Worm (Caenorhabditis elegans): ENCODE results near the gene F55B11.6.
A peak's percentile ranks its signal among the peaks of the same experiment; 100 is the strongest.

F55B11.6 gene

DNA sequence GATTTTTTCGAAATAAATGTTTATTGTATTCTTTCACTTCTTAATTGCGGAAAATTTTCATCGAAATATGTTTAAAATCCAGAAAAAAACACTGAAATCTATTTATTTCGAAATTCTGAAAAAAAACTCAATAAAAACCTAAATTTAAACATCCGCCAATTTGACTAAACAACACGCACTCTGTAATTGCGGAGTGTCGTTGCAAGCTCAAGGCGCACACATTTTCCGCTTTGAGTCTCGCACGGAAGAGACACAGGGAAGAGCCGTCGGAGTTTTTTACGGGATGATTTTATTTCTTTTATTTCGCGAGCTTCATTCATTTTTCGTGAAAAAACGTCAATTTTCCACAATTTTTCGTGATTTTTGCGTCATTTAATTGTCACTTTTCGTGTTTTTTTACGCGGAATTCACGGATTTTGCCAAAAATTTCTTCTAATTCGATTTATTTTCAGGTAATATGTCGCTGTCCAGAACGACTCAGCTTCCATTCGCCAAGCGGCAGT is 47.1 kb upstream of the F55B11.6 start, which contains the start of gene dld-1 (continued):
- TF ChIP-seq attf-3 (GFP tag; conservative IDR thresholded peaks at IDR 0.05): peak; percentile 100
- TF ChIP-seq lin-35 (GFP tag; optimal IDR thresholded peaks at IDR 0.05): peak; percentile 46 to 98 (median 75)

DNA sequence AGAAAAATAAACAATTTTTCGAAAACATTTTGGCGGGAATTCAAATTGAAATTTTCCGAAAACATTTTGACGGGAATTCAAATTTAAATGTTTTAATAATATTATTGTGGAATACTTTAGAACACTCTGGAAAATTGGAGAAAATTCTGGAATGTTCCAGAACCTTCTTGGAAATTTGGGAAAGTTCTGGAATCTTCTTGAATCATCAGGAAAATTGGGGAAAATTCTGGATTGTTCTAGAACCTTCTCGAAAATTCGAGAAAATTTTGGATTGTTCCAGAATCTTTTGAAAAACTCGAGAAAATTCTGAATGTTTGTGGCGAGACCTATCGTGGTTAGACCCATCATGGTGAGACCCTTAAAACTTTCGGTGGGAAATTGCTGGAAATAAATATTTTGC is 44.3 kb upstream of the F55B11.6 start:
- TF ChIP-seq hsf-1 (GFP tag; IDR thresholded peaks at IDR 0.05): peak; percentile 90

DNA sequence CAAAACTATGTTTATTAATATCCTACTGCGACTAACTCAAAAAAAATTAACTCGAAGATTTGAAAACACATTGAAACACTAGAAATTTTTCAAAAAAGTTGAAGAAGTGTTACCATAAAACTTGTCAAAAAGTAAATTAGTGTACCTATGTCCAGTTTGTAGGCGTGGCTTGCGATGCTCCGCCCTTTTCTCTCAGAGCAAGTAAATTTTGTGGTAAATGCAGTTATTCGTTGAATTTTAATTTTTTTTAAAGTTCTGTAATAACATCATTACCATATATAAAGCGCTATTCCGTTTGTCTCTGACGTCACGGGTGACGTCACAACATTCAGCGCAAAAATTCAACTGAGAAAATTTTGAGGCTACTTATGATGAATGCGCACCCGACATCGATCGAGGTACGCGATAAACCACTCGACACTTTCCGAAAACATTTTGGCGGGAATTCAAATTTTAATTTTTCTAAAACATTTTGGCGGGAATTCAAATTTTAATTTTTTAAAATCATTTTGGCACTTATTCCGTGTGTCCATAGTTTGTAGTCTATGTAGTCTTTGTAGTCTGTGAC is 43.7 kb upstream of the F55B11.6 start:
- TF ChIP-seq F49E8.2 (tag; optimal IDR thresholded peaks at IDR 0.05; ENCODE audit: insufficient read depth) (peak; percentile 56), hsf-1 (GFP tag; IDR thresholded peaks at IDR 0.05) (0 out of 2 replicates have a peak, but pooled peaks have one; percentile 22), pbrm-1 (GFP tag; IDR thresholded peaks at IDR 0.05) (peak; percentile 92), madf-6 (GFP tag; IDR thresholded peaks at IDR 0.05) (peak; percentile 53), D2030.7 (GFP tag; IDR thresholded peaks at IDR 0.05) (peak; percentile 24; the same call in 1 of the 2 replicates), hmg-1.2 (GFP tag; IDR thresholded peaks at IDR 0.05) (peak; percentile 44), mcd-1 (GFP tag; IDR thresholded peaks at IDR 0.05) (0 out of 2 replicates have a peak, but pooled peaks have one; percentile 31), lin-54 (GFP tag; optimal IDR thresholded peaks at IDR 0.05) (peak; percentile 48), dox-1 (GFP tag; IDR thresholded peaks at IDR 0.05) (peak; percentile 44; the same call in 1 of the 2 replicates), attf-6 (GFP tag; IDR thresholded peaks at IDR 0.05) (peak; percentile 97), snpc-4 (GFP tag; optimal IDR thresholded peaks at IDR 0.05) (peak; percentile 55), snpc-4 (tag; optimal IDR thresholded peaks at IDR 0.05) (peak; percentile 52 to 91 (median 66)), snpc-1.1 (tag; optimal IDR thresholded peaks at IDR 0.05; ENCODE audit: insufficient read depth) (peak; percentile 11), tbp1 (GFP tag; optimal IDR thresholded peaks at IDR 0.05) (peak; percentile 33)

DNA sequence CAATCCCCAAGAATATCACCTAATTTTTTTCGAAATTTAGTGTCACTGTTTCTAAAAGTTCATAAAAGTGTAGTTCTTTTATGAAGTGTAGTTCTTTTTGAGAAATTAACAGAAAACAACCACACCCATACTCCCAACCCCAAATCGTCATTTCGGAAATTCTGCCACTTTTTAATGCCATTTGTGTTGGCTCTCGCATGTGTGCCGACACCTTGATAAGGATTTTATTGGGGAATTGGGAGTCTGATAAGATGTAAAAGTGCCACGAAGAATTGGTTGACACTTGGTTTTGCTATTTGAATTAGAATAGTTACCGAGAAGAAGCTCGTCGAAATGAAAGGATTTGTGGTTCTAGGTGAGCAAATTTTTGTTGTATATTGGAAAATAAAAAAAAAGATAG is 39.6 kb upstream of the F55B11.6 start, which contains the start of gene nspg-9:
Gene nspg-9, plus strand, starts transcription at position 234 of the 400 bp plus-strand sequence.
- TF ChIP-seq dox-1 (GFP tag; IDR thresholded peaks at IDR 0.05) (peak; percentile 70), nhr-80 (tag; optimal IDR thresholded peaks at IDR 0.05) (peak; percentile 83), snpc-4 (GFP tag; optimal IDR thresholded peaks at IDR 0.05) (no peak), snpc-4 (tag; optimal IDR thresholded peaks at IDR 0.05) (peak in 2 of 4 experiments; percentile 21 to 22), let-607 (tag; optimal IDR thresholded peaks at IDR 0.05) (peak in 1 of 2 experiments; percentile 65), hlh-26 (GFP tag; conservative IDR thresholded peaks at IDR 0.05) (no peak)

DNA sequence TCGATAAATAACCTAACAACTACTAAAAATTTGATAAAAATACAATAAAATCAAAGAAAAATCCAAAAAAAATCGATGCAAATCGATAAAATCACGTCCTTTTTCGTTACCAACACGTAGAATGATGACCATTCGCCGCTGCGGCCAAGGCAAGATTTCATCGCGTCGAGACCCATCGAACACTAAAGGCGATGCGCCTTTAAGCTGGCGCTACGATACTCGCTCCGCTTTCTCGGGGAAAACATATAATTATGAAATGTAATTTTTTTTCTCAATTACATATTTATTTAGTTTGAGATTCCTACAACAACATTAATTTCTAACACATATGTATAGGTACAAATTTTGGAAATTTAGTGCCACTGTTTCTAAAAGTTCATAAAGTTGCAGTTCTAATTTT is 38.1 kb upstream of the F55B11.6 start:
- TF ChIP-seq snpc-4 (GFP tag; optimal IDR thresholded peaks at IDR 0.05) (peak; percentile 13), snpc-4 (tag; optimal IDR thresholded peaks at IDR 0.05) (peak in 1 of 4 experiments; percentile 85), lsl-1 (GFP tag; optimal IDR thresholded peaks at IDR 0.05) (peak; percentile 16), xnd-1 (tag; optimal IDR thresholded peaks at IDR 0.05) (peak; percentile 65), attf-6 (GFP tag; IDR thresholded peaks at IDR 0.05) (peak; percentile 44; the same call in 1 of the 2 replicates), madf-8 (GFP tag; conservative IDR thresholded peaks at IDR 0.05) (0 out of 2 replicates have a peak, but pooled peaks have one; percentile 25), F33H1.4 (GFP tag; IDR thresholded peaks at IDR 0.05) (peak; percentile 70)

DNA sequence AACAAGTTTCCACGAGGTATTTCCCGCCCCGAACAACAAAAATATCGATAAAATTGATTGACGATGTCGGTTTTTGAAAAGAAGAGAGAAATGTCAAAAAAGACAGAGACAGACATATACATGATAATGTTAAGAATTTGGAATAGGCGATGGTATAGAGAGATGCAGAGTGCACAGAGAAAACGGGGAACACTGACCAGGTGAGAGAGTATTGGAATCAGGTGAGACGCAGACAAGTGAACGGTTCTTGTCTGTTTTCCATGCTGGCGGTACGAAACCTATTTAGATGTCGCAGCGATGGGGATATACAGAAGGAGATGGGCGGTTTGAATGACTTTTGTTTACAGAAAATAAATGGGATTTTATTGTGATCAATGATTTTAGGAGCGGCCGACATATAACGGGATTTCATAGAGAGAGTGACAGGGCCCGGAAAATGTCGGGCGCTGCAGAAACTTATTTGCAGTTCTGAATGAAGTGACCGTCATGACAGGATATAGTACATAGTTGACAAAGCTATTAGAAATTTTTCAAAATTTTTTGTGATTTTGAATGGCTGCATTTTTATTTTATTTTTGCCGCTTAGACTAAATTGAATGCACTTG is 28.3 kb upstream of the F55B11.6 start:
- no peak for TF ChIP-seq ceh-27 (GFP tag; optimal IDR thresholded peaks at IDR 0.05)
- no peak for TF ChIP-seq ets-4 (GFP tag; optimal IDR thresholded peaks at IDR 0.05)
- no peak for TF ChIP-seq B0336.3 (GFP tag; IDR thresholded peaks at IDR 0.05)
- no peak for TF ChIP-seq egrh-3 (GFP tag; IDR thresholded peaks at IDR 0.05)
- TF ChIP-seq ccch-3 (GFP tag; optimal IDR thresholded peaks at IDR 0.05): no peak
- TF ChIP-seq nfya-1 (tag; optimal IDR thresholded peaks at IDR 0.05; ENCODE audit: borderline replicate concordance, insufficient read depth): no peak
- no peak for TF ChIP-seq F23B12.7 (tag; optimal IDR thresholded peaks at IDR 0.05; ENCODE audit: insufficient read depth)
- peak; percentile 96 for TF ChIP-seq hmg-1.2 (GFP tag; IDR thresholded peaks at IDR 0.05)
- TF ChIP-seq ztf-26 (tag; optimal IDR thresholded peaks at IDR 0.05): peak; percentile 13
- no peak for TF ChIP-seq hmg-20 (GFP tag; IDR thresholded peaks at IDR 0.05)
- TF ChIP-seq B0261.1 (tag; optimal IDR thresholded peaks at IDR 0.05): no peak
- no peak for TF ChIP-seq ceh-40 (GFP tag; IDR thresholded peaks at IDR 0.05)
- TF ChIP-seq lin-40 (tag; optimal IDR thresholded peaks at IDR 0.05): peak; percentile 38
- no peak for TF ChIP-seq K11D2.4 (GFP tag; IDR thresholded peaks at IDR 0.05)
- no peak for TF ChIP-seq pbrm-1 (GFP tag; IDR thresholded peaks at IDR 0.05)
- no peak for TF ChIP-seq attf-6 (GFP tag; IDR thresholded peaks at IDR 0.05)
